Worm (Caenorhabditis elegans): Measurements from ENCODE around the gene ZK84.1.

DNA sequence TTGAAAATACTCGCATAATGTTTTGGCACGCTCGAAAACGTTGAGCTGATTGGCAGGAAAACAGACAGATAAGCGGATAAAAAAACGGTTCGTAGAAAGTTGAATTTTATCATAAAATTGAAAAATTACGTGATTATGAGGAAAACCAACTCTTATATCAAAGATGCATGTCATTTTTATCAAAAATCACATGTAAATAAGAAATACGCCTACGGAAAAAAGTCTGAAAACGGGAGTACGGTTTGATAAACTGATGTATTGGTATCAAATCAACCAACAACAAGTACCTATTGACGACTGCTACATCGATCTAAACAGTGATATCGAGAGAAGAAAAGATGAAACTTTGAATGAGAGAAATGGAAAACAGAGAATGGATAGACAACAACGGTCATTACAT, 5.2 kb downstream of the ZK84.1 start:
- TF ChIP-seq ets-4 (tag; optimal IDR thresholded peaks at IDR 0.05) (no peak), sox-4 (tag; optimal IDR thresholded peaks at IDR 0.05) (no peak), hlh-30 (tag; optimal IDR thresholded peaks at IDR 0.05; ENCODE audit: insufficient read depth) (no peak), zip-5 (tag; optimal IDR thresholded peaks at IDR 0.05) (no peak)

Data from whole organism, late embryonic.